Worm (Caenorhabditis elegans): ENCODE measurements around the gene pde-12.

ce11 chrIII:10855398-10855880 is 10.6 kb upstream of the pde-12 start, which contains the start of gene Y39A1C.1:
- TF ChIP-seq hmg-4 (GFP tag; optimal IDR thresholded peaks at IDR 0.05) (no peak), flt-1 (GFP tag; IDR thresholded peaks at IDR 0.05) (no peak), ama-1 (optimal IDR thresholded peaks at IDR 0.05) (no peak)

Data from whole organism, early embryonic.